Worm (Caenorhabditis elegans) whole organism, L4 larva: ENCODE measurements around the gene srw-73.
A peak's percentile ranks its signal among the peaks of the same experiment; 100 is the strongest.
"Not testable (repeated sequence)": the region's sequence is repeated elsewhere in the genome, so short reads cannot be mapped to it uniquely, and the experiment has no call there.

ENCODE experiments used
- D1046.2 ChIP-seq: fragments of 200-800 bp; sonication (Bioruptor generic); IDR thresholded peaks from 2 replicates; pipeline ENCODE4 v1.3.6; 2022; ENCODE audit warnings: missing genetic modification characterization, missing compliant biosample characterization
- F26F4.8 ChIP-seq: fragments of 200-800 bp; sonication (Bioruptor generic); conservative IDR thresholded peaks from 2 replicates; pipeline ENCODE4 v1.3.6; 2022; ENCODE audit warnings: missing genetic modification characterization, missing compliant biosample characterization
- F37D6.2 ChIP-seq: sonication (generic microtip); optimal IDR thresholded peaks from 2 replicates; lab custom pipeline; 2016; ENCODE audit warnings: mild to moderate bottlenecking, missing genetic modification characterization, missing compliant biosample characterization
- F44E2.7 ChIP-seq: fragments of 200-800 bp; sonication (Bioruptor generic); IDR thresholded peaks from 2 replicates; pipeline ENCODE4 v2.1.2; 2022; ENCODE audit warnings: missing genetic modification characterization, missing compliant biosample characterization
- R02D3.7 ChIP-seq: fragments of 150-350 bp; sonication (generic microtip); optimal IDR thresholded peaks from 3 replicates; lab custom pipeline; 2014; ENCODE audit warnings: missing biosample characterization, missing genetic modification characterization
- T20F7.1 ChIP-seq: fragments of 200-800 bp; sonication (Bioruptor generic); optimal IDR thresholded peaks from 2 replicates; lab custom pipeline; 2018; ENCODE audit warnings: mild to moderate bottlenecking, missing genetic modification characterization, missing compliant biosample characterization
- Y5F2A.4 ChIP-seq: fragments of 200-800 bp; sonication (Bioruptor generic); optimal IDR thresholded peaks from 2 replicates; lab custom pipeline; 2018; ENCODE audit warnings: mild to moderate bottlenecking, missing genetic modification characterization, missing compliant biosample characterization
- Y75B8A.6 ChIP-seq: fragments of 200-800 bp; sonication (Bioruptor generic); IDR thresholded peaks from 2 replicates; pipeline ENCODE4 v1.3.6; 2022; ENCODE audit warnings: missing genetic modification reagents, missing genetic modification characterization, missing compliant biosample characterization
- ZK337.2 ChIP-seq: fragments of 200-800 bp; sonication (Bioruptor generic); IDR thresholded peaks from 2 replicates; pipeline ENCODE4 v1.3.6; 2022; ENCODE audit warnings: missing genetic modification reagents, missing genetic modification characterization, missing compliant biosample characterization
- ZK546.5 ChIP-seq, 2 experiments: sonication (generic microtip); optimal IDR thresholded peaks; 2 replicates each; lab custom pipeline; 2017; ENCODE audit warnings: missing biosample characterization in 2 of 2, missing genetic modification characterization in 2 of 2
- aha-1 ChIP-seq: fragments of 150-350 bp; peaks from one replicate; lab custom pipeline; 2014; ENCODE audit warnings: missing biosample characterization, missing genetic modification characterization
- aly-2 ChIP-seq: sonication (generic microtip); optimal IDR thresholded peaks from 2 replicates; lab custom pipeline; 2018; ENCODE audit warnings: missing biosample characterization, missing genetic modification characterization
- ama-1 ChIP-seq: fragments of 150-350 bp; optimal IDR thresholded peaks from 2 replicates; lab custom pipeline; 2014; ENCODE audit warnings: inconsistent platforms, mixed read lengths
- arid-1 ChIP-seq: fragments of 200-800 bp; sonication (Bioruptor generic); conservative IDR thresholded peaks from 2 replicates; pipeline ENCODE4 v1.3.6; 2022; ENCODE audit warnings: missing genetic modification reagents, missing genetic modification characterization, missing compliant biosample characterization
- ceh-20 ChIP-seq: fragments of 200-800 bp; sonication (Bioruptor generic); IDR thresholded peaks from 2 replicates; pipeline ENCODE4 v1.3.6; 2022; ENCODE audit warnings: missing genetic modification reagents, missing genetic modification characterization, missing compliant biosample characterization
- ceh-28 ChIP-seq: fragments of 150-350 bp; optimal IDR thresholded peaks from 2 replicates; lab custom pipeline; 2014; ENCODE audit warnings: missing biosample characterization, missing genetic modification reagents, missing genetic modification characterization
- ceh-44 ChIP-seq: fragments of 200-800 bp; sonication (Bioruptor generic); IDR thresholded peaks from 2 replicates; pipeline ENCODE4 v1.3.6; 2022; ENCODE audit warnings: missing genetic modification reagents, missing genetic modification characterization, missing compliant biosample characterization
- ctbp-1 ChIP-seq: fragments of 200-800 bp; sonication (Bioruptor generic); IDR thresholded peaks from 2 replicates; pipeline ENCODE4 v1.3.6; 2022; ENCODE audit warnings: missing genetic modification reagents, missing genetic modification characterization, missing compliant biosample characterization
- dmd-6 ChIP-seq: fragments of 200-800 bp; sonication (Bioruptor generic); IDR thresholded peaks from 2 replicates; pipeline ENCODE4 v1.3.6; 2022; ENCODE audit warnings: missing genetic modification reagents, missing genetic modification characterization, missing compliant biosample characterization
- gei-8 ChIP-seq: fragments of 200-800 bp; sonication (Bioruptor generic); optimal IDR thresholded peaks from 2 replicates; lab custom pipeline; 2018; ENCODE audit warnings: mild to moderate bottlenecking, missing genetic modification characterization, missing compliant biosample characterization
- hlh-30 ChIP-seq: sonication (generic microtip); optimal IDR thresholded peaks from 2 replicates; lab custom pipeline; 2017; ENCODE audit warnings: antibody characterized with exemption, mild to moderate bottlenecking, missing genetic modification characterization, missing compliant biosample characterization; ENCODE audit not compliant: insufficient read depth
- hmg-1.1 ChIP-seq: fragments of 200-800 bp; sonication (Bioruptor generic); IDR thresholded peaks from 2 replicates; pipeline ENCODE4 v1.3.6; 2022; ENCODE audit warnings: missing genetic modification reagents, missing genetic modification characterization, missing compliant biosample characterization
- jun-1 ChIP-seq: fragments of 150-350 bp; optimal IDR thresholded peaks from 2 replicates; lab custom pipeline; 2014; ENCODE audit warnings: missing biosample characterization, missing genetic modification reagents, missing genetic modification characterization
- lim-7 ChIP-seq: fragments of 200-800 bp; sonication (Bioruptor generic); IDR thresholded peaks from 2 replicates; pipeline ENCODE4 v1.3.6; 2022; ENCODE audit warnings: missing genetic modification characterization, missing compliant biosample characterization
- lin-38 ChIP-seq: fragments of 200-800 bp; sonication (Bioruptor generic); IDR thresholded peaks from 2 replicates; pipeline ENCODE4 v1.3.6; 2022; ENCODE audit warnings: missing genetic modification reagents, missing genetic modification characterization, missing compliant biosample characterization
- lir-3 ChIP-seq: sonication (generic microtip); optimal IDR thresholded peaks from 2 replicates; lab custom pipeline; 2016; ENCODE audit warnings: mild to moderate bottlenecking, missing genetic modification characterization, missing compliant biosample characterization
- madf-5 ChIP-seq, 2 experiments: fragments of 200-800 bp; sonication (Bioruptor generic); IDR thresholded peaks; 2 replicates each; pipeline ENCODE4 v1.3.6; 2022; ENCODE audit warnings: missing compliant biosample characterization in 2 of 2, missing genetic modification characterization in 2 of 2
- madf-9 ChIP-seq: fragments of 200-800 bp; sonication (Bioruptor generic); conservative IDR thresholded peaks from 2 replicates; pipeline ENCODE4 v1.3.6; 2022; ENCODE audit warnings: missing genetic modification reagents, missing genetic modification characterization, missing compliant biosample characterization
- mes-2 ChIP-seq: sonication (generic microtip); optimal IDR thresholded peaks from 2 replicates; lab custom pipeline; 2016; ENCODE audit warnings: missing genotype, mild to moderate bottlenecking, missing genetic modification characterization, missing compliant biosample characterization; ENCODE audit not compliant: poor library complexity, severe bottlenecking
- mxl-3 ChIP-seq: fragments of 200-800 bp; sonication (Bioruptor generic); optimal IDR thresholded peaks from 2 replicates; lab custom pipeline; 2018; ENCODE audit warnings: mild to moderate bottlenecking, missing genetic modification characterization, missing compliant biosample characterization
- nhr-10 ChIP-seq: fragments of 150-350 bp; optimal IDR thresholded peaks from 2 replicates; lab custom pipeline; 2014; ENCODE audit warnings: missing biosample characterization, missing genetic modification characterization
- nhr-102 ChIP-seq: sonication (generic microtip); optimal IDR thresholded peaks from 2 replicates; lab custom pipeline; 2016; ENCODE audit warnings: mild to moderate bottlenecking, missing genetic modification characterization, moderate library complexity, missing compliant biosample characterization
- nhr-237 ChIP-seq: sonication (generic microtip); optimal IDR thresholded peaks from 2 replicates; lab custom pipeline; 2017; ENCODE audit warnings: missing biosample characterization, missing genetic modification characterization
- nhr-28 ChIP-seq: fragments of 150-350 bp; optimal IDR thresholded peaks from 2 replicates; lab custom pipeline; 2014; ENCODE audit warnings: missing biosample characterization, missing genetic modification characterization
- nhr-6 ChIP-seq: fragments of 150-350 bp; optimal IDR thresholded peaks from 2 replicates; lab custom pipeline; 2014; ENCODE audit warnings: missing biosample characterization, missing genetic modification characterization
- pha-4 ChIP-seq, 2 experiments: fragments of 150-350 bp in 1 of 2; fragments of 200-800 bp in 1 of 2; sonication (Bioruptor generic) in 1 of 2; IDR thresholded peaks in 1 of 2; optimal IDR thresholded peaks in 1 of 2; 2 replicates each; pipeline versions ENCODE4 v1.3.6 to Lab custom; 2014 to 2022; ENCODE audit warnings: missing genetic modification characterization in 2 of 2, missing genetic modification reagents in 2 of 2, missing biosample characterization in 1 of 2, missing compliant biosample characterization in 1 of 2
- php-3 ChIP-seq: fragments of 200-800 bp; sonication (Bioruptor generic); IDR thresholded peaks from 2 replicates; pipeline ENCODE4 v1.3.6; 2022; ENCODE audit warnings: missing genetic modification reagents, missing genetic modification characterization, missing compliant biosample characterization
- pqm-1 ChIP-seq: sonication (generic microtip); optimal IDR thresholded peaks from 2 replicates; lab custom pipeline; 2017; ENCODE audit warnings: missing biosample characterization, missing genetic modification characterization
- rbr-2 ChIP-seq: sonication (generic microtip); optimal IDR thresholded peaks from 2 replicates; lab custom pipeline; 2016; ENCODE audit warnings: missing genotype, missing genetic modification characterization, missing compliant biosample characterization
- spr-1 ChIP-seq: sonication (generic microtip); optimal IDR thresholded peaks from 2 replicates; lab custom pipeline; 2016; ENCODE audit warnings: mild to moderate bottlenecking, missing genetic modification characterization, missing compliant biosample characterization
- tra-1 ChIP-seq: fragments of 200-800 bp; sonication (Bioruptor generic); IDR thresholded peaks from 2 replicates; pipeline ENCODE4 v1.3.6; 2022; ENCODE audit warnings: missing genetic modification reagents, missing genetic modification characterization, missing compliant biosample characterization
- zip-2 ChIP-seq: fragments of 150-350 bp; optimal IDR thresholded peaks from 2 replicates; lab custom pipeline; 2014; ENCODE audit warnings: missing biosample characterization, missing genetic modification characterization
- ztf-11 ChIP-seq: fragments of 150-350 bp; optimal IDR thresholded peaks from 2 replicates; lab custom pipeline; 2014; ENCODE audit warnings: missing biosample characterization, missing genetic modification characterization
- ztf-7 ChIP-seq: fragments of 150-350 bp; optimal IDR thresholded peaks from 2 replicates; lab custom pipeline; 2014; ENCODE audit warnings: missing biosample characterization, missing genetic modification characterization

Gene srw-73

DNA sequence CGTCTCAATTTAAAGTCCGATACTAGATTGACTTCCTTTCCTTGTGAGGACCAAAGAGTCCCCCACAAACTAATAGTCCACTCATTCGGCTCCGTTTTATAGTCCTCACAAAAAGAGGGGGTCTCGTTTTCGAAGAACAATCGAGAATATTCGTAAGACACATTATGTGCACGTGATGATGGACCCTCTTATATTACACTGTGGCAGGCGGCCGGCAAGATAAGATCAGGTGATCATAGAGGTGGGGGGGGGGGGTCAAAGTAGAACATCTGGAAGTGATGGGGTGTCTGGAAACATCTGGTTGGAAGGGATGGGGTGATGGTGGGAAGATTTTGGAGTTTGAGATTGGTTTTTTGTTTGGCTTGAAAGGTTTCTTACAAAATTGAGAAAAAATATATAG lies 10.1 kb upstream of the srw-73 start (continued):
- TF ChIP-seq mxl-3, result no peak
- no peak for TF ChIP-seq Y75B8A.6 (GFP tag; lab: Robert Waterston, UW)
- TF ChIP-seq hlh-30 (tag; lab: Kevin White, UChicago), result peak; percentile 64
- TF ChIP-seq lin-38 (GFP tag; lab: Robert Waterston, UW), result no peak
- no peak for TF ChIP-seq nhr-28 (tag; lab: Kevin White, UChicago)
- 0 out of 2 replicates have a peak, but pooled peaks have one; percentile 35 for TF ChIP-seq tra-1
- no peak for TF ChIP-seq nhr-237 (tag; lab: Kevin White, UChicago)
- peak; percentile 1 for TF ChIP-seq aha-1 (tag; lab: Kevin White, UChicago)
- TF ChIP-seq madf-9 (GFP tag; lab: Robert Waterston, UW), result no peak
- TF ChIP-seq nhr-10 (tag; lab: Kevin White, UChicago), result no peak
- no peak for TF ChIP-seq F26F4.8 (GFP tag; lab: Robert Waterston, UW)
- TF ChIP-seq madf-5 (GFP tag; IDR thresholded peaks at IDR 0.05; lab: Robert Waterston, UW), result no peak
- no peak for TF ChIP-seq mes-2 (tag; lab: Kevin White, UChicago)
- TF ChIP-seq Y5F2A.4 (GFP tag; lab: Kevin White, UChicago), result no peak
- TF ChIP-seq D1046.2, result no peak
- no peak for TF ChIP-seq F37D6.2 (tag; lab: Kevin White, UChicago)
- TF ChIP-seq, all 104 proteins: peak for 7

DNA sequence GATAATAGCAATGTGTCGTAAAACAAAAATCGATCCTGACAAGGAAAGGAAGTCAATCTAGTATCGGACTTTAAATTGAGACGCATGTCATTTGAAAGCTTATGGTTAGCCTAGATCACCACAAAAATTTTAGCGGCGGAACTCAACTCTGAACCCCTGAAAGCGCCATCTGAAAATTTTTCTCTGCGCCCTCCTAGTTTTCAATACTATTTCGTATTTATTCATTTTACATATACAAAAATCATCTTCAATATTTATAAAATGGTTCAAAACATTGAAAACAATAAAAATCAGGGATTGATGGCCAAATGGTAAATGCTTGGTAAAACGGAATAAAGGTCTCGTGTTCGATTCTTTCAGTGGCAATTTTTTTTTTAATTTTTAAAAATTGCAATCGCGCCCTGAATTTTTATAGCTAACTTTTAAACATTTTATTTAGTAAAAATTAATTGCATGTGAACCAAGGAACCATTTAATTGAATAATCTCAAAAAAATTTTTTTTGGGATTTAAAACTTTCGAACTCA lies 9.1 kb upstream of the srw-73 start:
- peak; percentile 14; the same call in 1 of the 2 replicates for TF ChIP-seq pha-4 (GFP tag; IDR thresholded peaks at IDR 0.05; lab: Robert Waterston, UW)
- TF ChIP-seq pha-4 (tag; optimal IDR thresholded peaks at IDR 0.05; lab: Kevin White, UChicago), result not testable (repeated sequence)
- 0 out of 2 replicates have a peak, but pooled peaks have one; percentile 16 for TF ChIP-seq arid-1 (GFP tag; lab: Robert Waterston, UW)

DNA sequence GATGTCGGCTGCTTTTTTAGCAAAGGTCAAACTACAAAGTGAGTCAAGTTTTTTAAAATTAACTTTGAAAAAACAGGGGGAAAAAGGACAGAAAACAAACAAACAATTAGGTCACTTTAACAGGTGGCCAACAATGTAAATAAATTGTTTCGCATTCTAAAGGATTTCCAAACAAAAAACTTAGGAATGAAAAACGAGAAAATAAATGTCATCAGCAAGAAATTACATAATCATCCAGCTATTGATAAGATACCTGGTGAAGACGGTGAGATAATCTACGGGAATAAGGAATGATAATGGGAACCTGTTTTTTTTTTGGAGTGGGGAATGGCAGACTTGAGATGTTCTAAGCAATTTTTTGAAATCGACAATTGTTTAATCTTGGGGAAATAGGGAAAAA lies 7.8 kb upstream of the srw-73 start:
- no peak for TF ChIP-seq D1046.2
- TF ChIP-seq ztf-7 (tag; lab: Kevin White, UChicago), result no peak
- TF ChIP-seq gei-8 (GFP tag; lab: Kevin White, UChicago), result no peak
- peak; percentile 52 for TF ChIP-seq aha-1 (tag; lab: Kevin White, UChicago)
- no peak for TF ChIP-seq T20F7.1 (GFP tag; lab: Kevin White, UChicago)
- no peak for TF ChIP-seq ZK546.5 (tag; optimal IDR thresholded peaks at IDR 0.05; lab: Kevin White, UChicago)
- no peak for TF ChIP-seq lir-3 (tag; lab: Kevin White, UChicago)

DNA sequence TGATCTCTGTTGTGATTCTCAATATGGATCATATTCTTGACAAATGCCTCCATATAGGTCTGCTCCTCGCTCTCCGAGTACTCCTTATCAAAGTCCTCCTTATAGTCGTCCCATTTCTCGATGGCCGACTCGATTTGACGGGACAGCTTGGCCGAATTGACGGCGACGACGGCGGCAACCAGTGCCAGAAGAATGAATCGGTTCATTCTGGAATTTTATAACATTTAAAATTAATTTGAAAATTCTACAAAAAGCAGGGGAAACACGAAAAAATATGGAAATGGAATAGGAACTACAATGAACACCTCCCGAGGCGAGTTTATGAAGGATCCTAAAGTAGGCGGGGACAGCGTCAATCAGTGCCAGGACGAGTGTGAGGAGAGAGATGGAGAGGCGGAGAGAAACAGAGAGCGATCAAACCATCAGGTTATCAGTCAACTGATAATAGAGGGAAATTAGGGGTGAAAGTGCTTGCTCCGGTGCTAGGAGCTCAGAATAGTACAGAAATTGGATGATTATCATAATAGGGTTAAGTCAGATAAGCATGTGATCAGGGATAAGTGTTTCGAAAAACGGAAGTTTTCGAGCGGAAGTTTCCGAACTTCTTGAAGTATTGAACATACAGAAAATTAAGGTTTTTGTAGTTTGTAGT lies 6.9 kb upstream of the srw-73 start, which contains the start of gene cpl-1:
Gene cpl-1 (minus strand): TSS at position 207 of the 652 bp plus-strand sequence.
- TF ChIP-seq php-3 (GFP tag; lab: Robert Waterston, UW) (peak; percentile 58; the same call in 1 of the 2 replicates), nhr-28 (tag; lab: Kevin White, UChicago) (peak; percentile 63), R02D3.7 (no peak), hlh-30 (tag; lab: Kevin White, UChicago) (peak; percentile 59), pqm-1 (tag; lab: Kevin White, UChicago) (peak; percentile 9), madf-5 (GFP tag; IDR thresholded peaks at IDR 0.05; lab: Robert Waterston, UW) (no peak), F37D6.2 (tag; lab: Kevin White, UChicago) (no peak), dmd-6 (GFP tag; lab: Robert Waterston, UW) (peak; percentile 73), lim-7 (no peak), ztf-11 (tag; lab: Kevin White, UChicago) (no peak), zip-2 (tag; lab: Kevin White, UChicago) (no peak), aly-2 (no peak), jun-1 (tag; lab: Kevin White, UChicago) (no peak), ceh-20 (GFP tag; lab: Robert Waterston, UW) (no peak; the same call in 1 of the 2 replicates), ama-1 (lab: Kevin White, UChicago) (peak; percentile 79), ctbp-1 (GFP tag; lab: Robert Waterston, UW) (no peak), nhr-6 (tag; lab: Kevin White, UChicago) (no peak), F44E2.7 (no peak), nhr-102 (tag; lab: Kevin White, UChicago) (peak; percentile 51), rbr-2 (tag; lab: Kevin White, UChicago) (no peak), ZK337.2 (GFP tag; lab: Robert Waterston, UW) (no peak), hmg-1.1 (GFP tag; lab: Robert Waterston, UW) (no peak), ceh-44 (GFP tag; lab: Robert Waterston, UW) (no peak), ceh-28 (no peak), lin-38 (GFP tag; lab: Robert Waterston, UW) (no peak), spr-1 (tag; lab: Kevin White, UChicago) (no peak)
